Worm (Caenorhabditis elegans): ENCODE measurements around the gene C15H7.4.

DNA sequence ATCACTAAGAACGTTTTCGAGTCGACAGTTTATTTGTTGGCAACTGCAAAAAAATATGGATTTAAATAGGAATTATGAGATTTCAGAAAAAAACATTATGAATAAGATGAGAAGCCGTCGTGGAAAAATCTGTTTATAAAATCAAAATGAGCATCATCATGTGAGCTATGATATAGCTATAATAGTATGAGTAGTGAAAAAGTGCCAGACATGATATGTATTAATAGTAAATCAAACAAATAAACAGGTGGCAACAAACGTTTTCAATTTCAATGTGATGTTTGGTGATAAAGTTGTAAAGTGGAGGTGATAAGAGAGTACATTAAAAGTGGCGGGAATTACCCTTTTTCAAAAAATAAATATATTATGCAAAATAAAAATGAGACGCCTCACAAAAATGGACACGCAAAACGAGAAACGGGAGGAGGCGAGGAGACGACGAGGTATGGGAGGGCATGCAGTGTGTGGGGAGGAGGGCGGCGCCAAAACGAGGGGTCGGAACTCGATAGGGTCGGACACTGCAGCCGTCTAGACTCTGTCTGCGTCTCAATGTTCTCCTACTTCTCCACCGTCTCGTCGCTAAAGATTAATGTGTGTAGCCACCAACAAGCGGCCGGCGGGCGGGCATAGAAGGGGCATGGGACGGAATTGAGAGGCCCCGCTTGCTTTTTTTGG lies 12.0 kb upstream of the C15H7.4 start, which contains the start of gene C07A9.9:
- no peak for TF ChIP-seq egl-27 (tag; optimal IDR thresholded peaks at IDR 0.05)
- TF ChIP-seq dve-1 (tag; optimal IDR thresholded peaks at IDR 0.05; ENCODE audit: insufficient read depth), result peak; percentile 73
- peak; percentile 65 for TF ChIP-seq nhr-6 (tag; optimal IDR thresholded peaks at IDR 0.05)
- no peak for TF ChIP-seq nhr-76 (tag; optimal IDR thresholded peaks at IDR 0.05)
- TF ChIP-seq Y5F2A.4 (GFP tag; optimal IDR thresholded peaks at IDR 0.05), result no peak
- no peak for TF ChIP-seq R02D3.7 (tag; optimal IDR thresholded peaks at IDR 0.05)
- peak; percentile 11 for TF ChIP-seq lin-13 (GFP tag; optimal IDR thresholded peaks at IDR 0.05)
- TF ChIP-seq unc-62 (GFP tag; optimal IDR thresholded peaks at IDR 0.05 in 1 of 2), result peak in 1 of 2 experiments; percentile 53
- TF ChIP-seq unc-62 (tag; optimal IDR thresholded peaks at IDR 0.05), result no peak
- TF ChIP-seq vab-7 (GFP tag; IDR thresholded peaks at IDR 0.05), result no peak; the same call in 1 of the 2 replicates
- peak; percentile 63 for TF ChIP-seq pqm-1 (tag; optimal IDR thresholded peaks at IDR 0.05)

Measured in whole organism, L4 larva.